Fruit fly (Drosophila melanogaster): Measurements from ENCODE around the gene CG14204.

Gene CG14204

dm6 chrX:19613473-19613872 is 30.1 kb downstream of the CG14204 start:
- peak; percentile 85 for TF ChIP-seq CG17801 (GFP tag; optimal IDR thresholded peaks at IDR 0.05; ENCODE audit: partially characterized antibody)

dm6 chrX:19615990-19616663 is 32.7 kb downstream of the CG14204 start, which contains the start of gene CG14210:
Gene CG14210, plus strand, starts transcription at chrX:19616196.
- TF ChIP-seq CG17801 (GFP tag; optimal IDR thresholded peaks at IDR 0.05; ENCODE audit: partially characterized antibody): no peak

- no peak for TF ChIP-seq CG17801 (GFP tag; optimal IDR thresholded peaks at IDR 0.05; ENCODE audit: partially characterized antibody)
These were observed 34.8 kb downstream of the CG14204 start, which contains the start of the genes Pstk and Tim9b for dm6 chrX:19618183-19618740. Gene Pstk, minus strand, starts transcription at chrX:19618537. Gene Tim9b, minus strand, starts transcription at chrX:19618537.

dm6 chrX:19621145-19621544 is 37.7 kb downstream of the CG14204 start, which contains the start of gene CG14221:
Gene CG14221, minus strand, starts transcription at chrX:19621245.
- TF ChIP-seq CG17801 (GFP tag; optimal IDR thresholded peaks at IDR 0.05; ENCODE audit: partially characterized antibody): no peak

- no peak for TF ChIP-seq CG17801 (GFP tag; optimal IDR thresholded peaks at IDR 0.05; ENCODE audit: partially characterized antibody)
These were observed 39.5 kb downstream of the CG14204 start, which contains the start of the genes Naa20A and MKP-4 for dm6 chrX:19622924-19623323. Gene Naa20A, minus strand, starts transcription at chrX:19623074. Gene MKP-4, plus strand, starts transcription at chrX:19623114.

dm6 chrX:19625405-19625804 is 42.0 kb downstream of the CG14204 start, which contains the start of gene CG14212:
Gene CG14212, plus strand, starts transcription at chrX:19625705.
- TF ChIP-seq CG17801 (GFP tag; optimal IDR thresholded peaks at IDR 0.05; ENCODE audit: partially characterized antibody): no peak

- peak; percentile 35 for TF ChIP-seq CG17801 (GFP tag; optimal IDR thresholded peaks at IDR 0.05; ENCODE audit: partially characterized antibody)
These were observed 48.0 kb downstream of the CG14204 start for dm6 chrX:19631365-19631832.
